Fruit fly (Drosophila melanogaster): ENCODE results near the gene Myo31DF.

Myo31DF gene

DNA sequence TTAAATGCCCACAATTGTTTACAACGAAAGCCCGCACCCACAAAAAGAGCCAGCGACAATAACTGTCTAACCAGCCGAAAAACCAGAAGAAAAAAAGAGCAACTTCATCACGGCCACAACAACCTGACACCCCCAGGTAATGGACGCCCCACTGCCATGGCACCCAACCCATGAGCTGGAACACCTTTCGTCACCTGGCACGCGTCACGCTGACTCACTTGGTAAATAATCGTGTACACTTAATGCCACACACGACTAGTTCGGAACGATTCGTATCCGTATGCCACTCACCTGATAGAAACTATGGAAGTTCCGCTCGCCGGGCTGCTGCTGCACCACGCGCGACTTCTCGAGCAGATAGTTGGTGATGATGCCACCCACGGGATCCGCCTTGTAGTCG lies 10.2 kb downstream of the Myo31DF start:
- TF ChIP-seq dsf (GFP tag; optimal IDR thresholded peaks at IDR 0.05; ENCODE audit: borderline replicate concordance) (no peak), OdsH (GFP tag; optimal IDR thresholded peaks at IDR 0.05) (no peak), usp (GFP tag; optimal IDR thresholded peaks at IDR 0.05) (no peak), sv (GFP tag; optimal IDR thresholded peaks at IDR 0.05) (no peak), Vsx2 (GFP tag; optimal IDR thresholded peaks at IDR 0.05; ENCODE audit: partially characterized antibody) (no peak), pan (optimal IDR thresholded peaks at IDR 0.05) (no peak), Dif (GFP tag; optimal IDR thresholded peaks at IDR 0.05; ENCODE audit: partially characterized antibody) (no peak), Jra (GFP tag; optimal IDR thresholded peaks at IDR 0.05) (no peak), tai (GFP tag; optimal IDR thresholded peaks at IDR 0.05) (no peak), Mio (GFP tag; optimal IDR thresholded peaks at IDR 0.05) (no peak), Dfd (GFP tag; optimal IDR thresholded peaks at IDR 0.05) (no peak), Hnf4 (GFP tag; optimal IDR thresholded peaks at IDR 0.05) (no peak), HLH106 (tag; optimal IDR thresholded peaks at IDR 0.05) (no peak), CG9705 (GFP tag; optimal IDR thresholded peaks at IDR 0.05) (no peak)

- TF ChIP-seq rgr (GFP tag; optimal IDR thresholded peaks at IDR 0.05) (no peak), brk (GFP tag; optimal IDR thresholded peaks at IDR 0.05) (no peak)
Observed at dm6 chr2L:10495495-10495894, 11.1 kb downstream of the Myo31DF start.

DNA sequence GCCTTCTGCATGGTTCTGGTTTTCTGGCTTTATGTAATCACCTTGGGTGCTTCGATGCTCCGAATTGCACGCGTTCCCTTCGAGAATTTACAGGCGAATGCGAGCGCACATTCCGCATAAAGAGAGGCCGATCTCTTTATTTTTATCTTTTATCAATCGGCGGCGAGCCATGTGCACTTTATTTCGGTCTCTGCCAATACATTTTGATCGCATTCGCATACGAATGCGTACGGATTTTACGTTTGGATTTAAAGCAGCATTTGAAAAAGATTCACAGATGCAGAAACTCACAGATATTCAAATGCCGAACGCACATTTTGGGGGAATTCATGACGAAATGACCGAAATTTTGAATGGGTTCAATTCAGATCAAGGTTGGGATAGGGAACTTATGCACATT lies 15.2 kb downstream of the Myo31DF start, which contains the start of gene CG13144:
CG13144 (minus strand) TSS at position 101 of the 400 bp plus-strand sequence.
- TF ChIP-seq Myc (optimal IDR thresholded peaks at IDR 0.05) (no peak), dl (GFP tag; optimal IDR thresholded peaks at IDR 0.05; ENCODE audit: insufficient read depth in 1 of 2, partially characterized antibody in 2 of 2) (no peak), Sp1 (GFP tag; optimal IDR thresholded peaks at IDR 0.05) (no peak), Vsx2 (GFP tag; optimal IDR thresholded peaks at IDR 0.05; ENCODE audit: partially characterized antibody) (no peak), fru (GFP tag; optimal IDR thresholded peaks at IDR 0.05) (no peak), GATAd (GFP tag; optimal IDR thresholded peaks at IDR 0.05) (no peak), sage (GFP tag; optimal IDR thresholded peaks at IDR 0.05) (no peak), tai (GFP tag; optimal IDR thresholded peaks at IDR 0.05) (no peak), pan (optimal IDR thresholded peaks at IDR 0.05) (no peak), HLH106 (tag; optimal IDR thresholded peaks at IDR 0.05) (no peak), OdsH (GFP tag; optimal IDR thresholded peaks at IDR 0.05) (no peak), Abd-B (GFP tag; optimal IDR thresholded peaks at IDR 0.05) (no peak), dmrt93B (GFP tag; optimal IDR thresholded peaks at IDR 0.05) (no peak), foxo (GFP tag; optimal IDR thresholded peaks at IDR 0.05) (no peak), usp (GFP tag; optimal IDR thresholded peaks at IDR 0.05) (no peak), Rel (GFP tag; optimal IDR thresholded peaks at IDR 0.05) (no peak), Rel (tag; optimal IDR thresholded peaks at IDR 0.05) (no peak), Dfd (GFP tag; optimal IDR thresholded peaks at IDR 0.05) (no peak), psq (GFP tag; optimal IDR thresholded peaks at IDR 0.05) (no peak)

DNA sequence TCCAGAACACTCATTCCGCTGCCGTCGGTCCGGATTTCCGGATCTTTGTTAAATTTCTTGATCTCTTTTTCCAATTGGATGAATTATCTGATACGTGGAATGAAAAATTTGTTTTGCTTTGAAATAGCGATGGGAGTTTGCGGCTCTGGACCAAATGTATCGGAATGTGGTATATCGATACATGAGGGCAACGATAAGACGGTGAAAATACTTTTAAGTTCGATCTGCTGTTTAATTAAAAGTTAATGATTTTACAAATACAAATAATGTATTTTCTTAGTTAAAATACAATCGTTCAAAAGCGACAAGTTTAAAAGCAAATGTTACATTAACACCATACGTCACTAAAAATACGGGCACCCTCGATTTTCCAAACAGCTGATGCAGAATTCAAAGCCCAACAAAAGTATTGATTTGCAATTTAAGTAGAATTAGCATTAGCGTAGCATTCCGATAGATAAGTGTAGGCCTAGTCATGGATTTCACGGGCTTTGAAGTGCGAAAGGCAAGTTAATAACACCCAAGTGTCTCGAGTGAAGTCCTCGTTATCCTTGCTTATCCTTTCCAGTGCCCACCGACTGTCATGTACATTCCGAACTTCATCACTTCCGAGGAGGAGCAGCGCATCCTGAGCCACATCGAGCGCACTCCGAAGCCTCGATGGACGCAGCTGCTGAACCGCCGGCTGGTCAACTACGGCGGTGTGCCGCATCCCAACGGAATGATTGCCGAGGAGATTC lies 17.9 kb downstream of the Myo31DF start, which contains the start of the genes Cog4 and CG6144:
Cog4 (minus strand) TSS at position 139 of the 740 bp plus-strand sequence.
CG6144 (plus strand) TSS at position 211 of the 740 bp plus-strand sequence.
- TF ChIP-seq Myc (optimal IDR thresholded peaks at IDR 0.05) (no peak), brk (GFP tag; optimal IDR thresholded peaks at IDR 0.05) (no peak), fru (GFP tag; optimal IDR thresholded peaks at IDR 0.05) (no peak), OdsH (GFP tag; optimal IDR thresholded peaks at IDR 0.05) (peak; percentile 15), Rel (GFP tag; optimal IDR thresholded peaks at IDR 0.05) (no peak), Rel (tag; optimal IDR thresholded peaks at IDR 0.05) (no peak), psq (GFP tag; optimal IDR thresholded peaks at IDR 0.05) (peak; percentile 1), sage (GFP tag; optimal IDR thresholded peaks at IDR 0.05) (no peak), Abd-B (GFP tag; optimal IDR thresholded peaks at IDR 0.05) (no peak), ey (GFP tag; optimal IDR thresholded peaks at IDR 0.05) (no peak), CG9705 (GFP tag; optimal IDR thresholded peaks at IDR 0.05) (no peak), sv (GFP tag; optimal IDR thresholded peaks at IDR 0.05) (peak; percentile 44), usp (GFP tag; optimal IDR thresholded peaks at IDR 0.05) (no peak), dmrt93B (GFP tag; optimal IDR thresholded peaks at IDR 0.05) (no peak), dsf (GFP tag; optimal IDR thresholded peaks at IDR 0.05; ENCODE audit: borderline replicate concordance) (no peak), woc (GFP tag; optimal IDR thresholded peaks at IDR 0.05) (no peak), CrebA (GFP tag; optimal IDR thresholded peaks at IDR 0.05; ENCODE audit: borderline replicate concordance) (no peak), Sp1 (GFP tag; optimal IDR thresholded peaks at IDR 0.05) (no peak), tai (GFP tag; optimal IDR thresholded peaks at IDR 0.05) (no peak), rgr (GFP tag; optimal IDR thresholded peaks at IDR 0.05) (no peak), Dfd (GFP tag; optimal IDR thresholded peaks at IDR 0.05) (no peak), Jra (GFP tag; optimal IDR thresholded peaks at IDR 0.05) (no peak), CG32264 (GFP tag; optimal IDR thresholded peaks at IDR 0.05) (no peak), GATAd (GFP tag; optimal IDR thresholded peaks at IDR 0.05) (no peak), N (GFP tag; optimal IDR thresholded peaks at IDR 0.05) (no peak), lola (GFP tag; optimal IDR thresholded peaks at IDR 0.05) (no peak)

Data from whole organism, wandering third instar larva.